Worm (Caenorhabditis elegans): ENCODE data around the gene Y38E10A.22.

- TF ChIP-seq ama-1 (optimal IDR thresholded peaks at IDR 0.05) (no peak), F13C5.2 (tag; optimal IDR thresholded peaks at IDR 0.05) (no peak), ceh-36 (tag; optimal IDR thresholded peaks at IDR 0.05) (no peak), tra-4 (tag; optimal IDR thresholded peaks at IDR 0.05) (no peak), ets-7 (tag; optimal IDR thresholded peaks at IDR 0.05) (no peak), ceh-13 (GFP tag; optimal IDR thresholded peaks at IDR 0.05) (no peak), B0310.2 (tag; optimal IDR thresholded peaks at IDR 0.05) (no peak), flt-1 (GFP tag; IDR thresholded peaks at IDR 0.05) (no peak), pes-1 (GFP tag; IDR thresholded peaks at IDR 0.05) (no peak), tbx-11 (GFP tag; IDR thresholded peaks at IDR 0.05) (no peak), aly-1 (tag; optimal IDR thresholded peaks at IDR 0.05) (no peak), hmg-4 (GFP tag; optimal IDR thresholded peaks at IDR 0.05) (no peak)
Observed at ce11 chrII:12630888-12631287, 46.7 kb downstream of the Y38E10A.22 start, which contains the start of gene Y38E10A.34.

Data from whole organism, early embryonic.